In genomic region chrII:11928752-11929151, ce11 we compare ENCODE assay signal across 5 worm cellular contexts.
A peak's percentile ranks its signal among the peaks of the same experiment; 100 is the strongest.
TF ChIP-seq lines count a peak whose summit lies in the region.

No protein-coding gene starts in this region.

TF ChIP-seq in whole organism, L1 larva, 84 proteins besides CTCF, POLR2A, EP300 and RAD21:
- TF ChIP-seq lin-35 (GFP tag; optimal IDR thresholded peaks at IDR 0.05; lab: Kevin White, UChicago), result no peak
- peak; percentile 78 for TF ChIP-seq blmp-1 (tag; optimal IDR thresholded peaks at IDR 0.05; lab: Kevin White, UChicago)
- TF ChIP-seq nhr-71 (tag; optimal IDR thresholded peaks at IDR 0.05; lab: Kevin White, UChicago), result no peak
- no peak for TF ChIP-seq C16A3.4 (tag; optimal IDR thresholded peaks at IDR 0.05; lab: Kevin White, UChicago)
- no peak for TF ChIP-seq rnt-1 (tag; optimal IDR thresholded peaks at IDR 0.05; lab: Kevin White, UChicago)
- TF ChIP-seq lin-14 (GFP tag; optimal IDR thresholded peaks at IDR 0.05; lab: Kevin White, UChicago), result peak; percentile 26
- no peak for TF ChIP-seq zag-1 (tag; optimal IDR thresholded peaks at IDR 0.05; lab: Kevin White, UChicago)
- TF ChIP-seq efl-1 (optimal IDR thresholded peaks at IDR 0.05; lab: Kevin White, UChicago), result no peak
- peak in 1 of 2 experiments; percentile 65 for TF ChIP-seq efl-1 (GFP tag; optimal IDR thresholded peaks at IDR 0.05 in 1 of 2; lab: Kevin White, UChicago)

TF ChIP-seq in whole organism, L2 larva, 48 proteins besides CTCF, POLR2A, EP300 and RAD21:
- peak; percentile 77 for TF ChIP-seq blmp-1 (tag; optimal IDR thresholded peaks at IDR 0.05; lab: Kevin White, UChicago; ENCODE audit: insufficient read depth)
- peak; percentile 64 for TF ChIP-seq sem-4 (tag; optimal IDR thresholded peaks at IDR 0.05; lab: Kevin White, UChicago)
- no peak for TF ChIP-seq fos-1 (tag; optimal IDR thresholded peaks at IDR 0.05; lab: Kevin White, UChicago)
- no peak for TF ChIP-seq lin-39 (tag; optimal IDR thresholded peaks at IDR 0.05; lab: Kevin White, UChicago)

TF ChIP-seq in whole organism, L3 larva, 47 proteins besides CTCF, POLR2A, EP300 and RAD21:
- TF ChIP-seq lin-15B (tag; optimal IDR thresholded peaks at IDR 0.05; lab: Kevin White, UChicago) (no peak), nhr-23 (tag; optimal IDR thresholded peaks at IDR 0.05; lab: Kevin White, UChicago) (peak; percentile 41), pha-4 (tag; optimal IDR thresholded peaks at IDR 0.05; lab: Kevin White, UChicago) (no peak), lsy-12 (tag; optimal IDR thresholded peaks at IDR 0.05; lab: Kevin White, UChicago) (peak; percentile 50), unc-39 (tag; optimal IDR thresholded peaks at IDR 0.05; lab: Kevin White, UChicago) (no peak), elt-3 (tag; optimal IDR thresholded peaks at IDR 0.05; lab: Kevin White, UChicago) (no peak), egl-5 (tag; optimal IDR thresholded peaks at IDR 0.05; lab: Kevin White, UChicago) (no peak), nhr-28 (tag; optimal IDR thresholded peaks at IDR 0.05; lab: Kevin White, UChicago) (no peak), elt-1 (tag; optimal IDR thresholded peaks at IDR 0.05; lab: Kevin White, UChicago) (no peak), egl-27 (tag; optimal IDR thresholded peaks at IDR 0.05; lab: Kevin White, UChicago) (peak; percentile 15), nhr-25 (tag; optimal IDR thresholded peaks at IDR 0.05; lab: Kevin White, UChicago) (peak; percentile 90), nfya-1 (tag; optimal IDR thresholded peaks at IDR 0.05; lab: Kevin White, UChicago; ENCODE audit: insufficient read depth) (no peak)

TF ChIP-seq in whole organism, L4 larva, 104 proteins besides CTCF, POLR2A, EP300 and RAD21:
- peak; percentile 45 for TF ChIP-seq hlh-11 (tag; optimal IDR thresholded peaks at IDR 0.05; lab: Kevin White, UChicago)
- peak in 1 of 2 experiments; percentile 85 for TF ChIP-seq unc-62 (GFP tag; optimal IDR thresholded peaks at IDR 0.05 in 1 of 2; lab: Kevin White, UChicago)
- no peak for TF ChIP-seq unc-62 (tag; optimal IDR thresholded peaks at IDR 0.05; lab: Kevin White, UChicago)
- TF ChIP-seq dmd-6 (GFP tag; IDR thresholded peaks at IDR 0.05; lab: Robert Waterston, UW), result 0 out of 2 replicates have a peak, but pooled peaks have one; percentile 12
- peak; percentile 13; the same call in 1 of the 2 replicates for TF ChIP-seq set-16 (GFP tag; IDR thresholded peaks at IDR 0.05; lab: Robert Waterston, UW)
- peak; percentile 93 for TF ChIP-seq nhr-25 (tag; optimal IDR thresholded peaks at IDR 0.05; lab: Kevin White, UChicago; ENCODE audit: borderline replicate concordance, insufficient read depth)
- no peak for TF ChIP-seq php-3 (GFP tag; IDR thresholded peaks at IDR 0.05; lab: Robert Waterston, UW)
- no peak for TF ChIP-seq zip-2 (tag; optimal IDR thresholded peaks at IDR 0.05; lab: Kevin White, UChicago)
- peak; percentile 43 for TF ChIP-seq mep-1 (tag; optimal IDR thresholded peaks at IDR 0.05; lab: Kevin White, UChicago)
- TF ChIP-seq dve-1 (tag; optimal IDR thresholded peaks at IDR 0.05; lab: Kevin White, UChicago; ENCODE audit: insufficient read depth), result peak; percentile 12
- peak; percentile 76 for TF ChIP-seq mxl-3 (GFP tag; optimal IDR thresholded peaks at IDR 0.05; lab: Kevin White, UChicago)
- peak in 1 of 2 experiments; percentile 41 for TF ChIP-seq mdl-1 (tag; optimal IDR thresholded peaks at IDR 0.05; lab: Kevin White, UChicago)
- TF ChIP-seq lsy-2 (tag; optimal IDR thresholded peaks at IDR 0.05; lab: Kevin White, UChicago), result peak in 1 of 2 experiments; percentile 13
- TF ChIP-seq nhr-48 (tag; optimal IDR thresholded peaks at IDR 0.05; lab: Kevin White, UChicago), result peak; percentile 17
- TF ChIP-seq daf-8 (GFP tag; IDR thresholded peaks at IDR 0.05; lab: Robert Waterston, UW), result no peak
- peak; percentile 59 for TF ChIP-seq nhr-28 (tag; optimal IDR thresholded peaks at IDR 0.05; lab: Kevin White, UChicago)
- TF ChIP-seq dmd-8 (GFP tag; IDR thresholded peaks at IDR 0.05; lab: Robert Waterston, UW), result no peak
- peak; percentile 42 for TF ChIP-seq hlh-30 (tag; optimal IDR thresholded peaks at IDR 0.05; lab: Kevin White, UChicago; ENCODE audit: insufficient read depth)
- TF ChIP-seq R02D3.7 (tag; optimal IDR thresholded peaks at IDR 0.05; lab: Kevin White, UChicago), result no peak

TF ChIP-seq in whole organism, young adult, 124 proteins besides CTCF, POLR2A, EP300 and RAD21:
- TF ChIP-seq egrh-3 (GFP tag; IDR thresholded peaks at IDR 0.05; lab: Robert Waterston, UW) (0 out of 2 replicates have a peak, but pooled peaks have one; percentile 29), zfh-2 (GFP tag; conservative IDR thresholded peaks at IDR 0.05; lab: Robert Waterston, UW) (peak; percentile 42; the same call in 1 of the 2 replicates), efl-1 (GFP tag; optimal IDR thresholded peaks at IDR 0.05; lab: Kevin White, UChicago) (peak; percentile 38), ceh-27 (GFP tag; optimal IDR thresholded peaks at IDR 0.05; lab: Kevin White, UChicago) (peak; percentile 13), B0035.1 (tag; optimal IDR thresholded peaks at IDR 0.05; lab: Kevin White, UChicago) (no peak), unc-62 (GFP tag; optimal IDR thresholded peaks at IDR 0.05; lab: Kevin White, UChicago) (no peak)
TF ChIP-seq in whole organism, young adult: peak in this region for 4.
